Worm (Caenorhabditis elegans) whole organism, L4/young adult: ENCODE data around the gene Y49F6B.14.

ENCODE experiments used
- dao-5 ChIP-seq: sonication (generic microtip); optimal IDR thresholded peaks from 2 replicates; lab custom pipeline; 2016; ENCODE audit warnings: missing genotype, missing genetic modification characterization, moderate library complexity, missing compliant biosample characterization
- him-1 ChIP-seq: sonication (generic microtip); optimal IDR thresholded peaks from 2 replicates; lab custom pipeline; 2016; ENCODE audit warnings: missing genotype, missing genetic modification reagents, missing genetic modification characterization, missing compliant biosample characterization

ce11 chrII:3477171-3477570 lies 38.1 kb downstream of the Y49F6B.14 start, which contains the start of gene fbxb-104:
- TF ChIP-seq dao-5 (tag; lab: Kevin White, UChicago) (no peak), him-1 (tag; lab: Kevin White, UChicago) (no peak)
